Fruit fly (Drosophila melanogaster) whole organism, wandering third instar larva: ENCODE results near the gene Pli.
"Not testable (repeated sequence)": the region's sequence is repeated elsewhere in the genome, so short reads cannot be mapped to it uniquely, and the experiment has no call there.

Experiments used
- CG32264 ChIP-seq: fragments of 200-800 bp; sonication (Bioruptor generic); optimal IDR thresholded peaks from 2 replicates; lab custom pipeline; 2016; ENCODE audit warnings: missing biosample characterization, missing genetic modification characterization
- CG9705 ChIP-seq: fragments of 200-800 bp; sonication (Bioruptor generic); optimal IDR thresholded peaks from 2 replicates; lab custom pipeline; 2018; ENCODE audit warnings: missing biosample characterization, mild to moderate bottlenecking, missing genetic modification characterization
- CrebA ChIP-seq: fragments of 200-800 bp; sonication (Bioruptor generic); optimal IDR thresholded peaks from 2 replicates; lab custom pipeline; 2016; ENCODE audit warnings: missing biosample characterization, mild to moderate bottlenecking, missing genetic modification characterization, borderline replicate concordance
- Dfd ChIP-seq: fragments of >200 bp; optimal IDR thresholded peaks from 2 replicates; lab custom pipeline; 2017; ENCODE audit warnings: missing biosample characterization, missing genetic modification characterization
- Dif ChIP-seq: fragments of 200-275, 200-300 bp; sonication (Bioruptor generic); optimal IDR thresholded peaks from 2 replicates; lab custom pipeline; 2018; ENCODE audit warnings: missing biosample characterization, missing genetic modification characterization; ENCODE audit not compliant: partially characterized antibody
- HLH106 ChIP-seq: fragments of 200-800 bp; optimal IDR thresholded peaks from 3 replicates; lab custom pipeline; 2019; ENCODE audit warnings: missing biosample characterization, mild to moderate bottlenecking, missing genetic modification characterization, moderate library complexity
- Hnf4 ChIP-seq: fragments of 200-800 bp; sonication (Bioruptor generic); optimal IDR thresholded peaks from 2 replicates; lab custom pipeline; 2016; ENCODE audit warnings: missing biosample characterization, mild to moderate bottlenecking, missing genetic modification characterization
- Hr83 ChIP-seq: fragments of 200-300 bp; sonication (Bioruptor generic); optimal IDR thresholded peaks from 2 replicates; lab custom pipeline; 2016; ENCODE audit warnings: missing biosample characterization, mild to moderate bottlenecking, missing genetic modification characterization, moderate library complexity; ENCODE audit not compliant: poor library complexity, severe bottlenecking
- Jra ChIP-seq: sonication (Bioruptor generic); optimal IDR thresholded peaks from 2 replicates; lab custom pipeline; 2016; ENCODE audit warnings: missing biosample characterization, missing genetic modification characterization
- Mio ChIP-seq: sonication (Bioruptor generic); optimal IDR thresholded peaks from 2 replicates; lab custom pipeline; 2016; ENCODE audit warnings: missing biosample characterization, missing genetic modification characterization
- Myc ChIP-seq: fragments of >200 bp; optimal IDR thresholded peaks from 2 replicates; lab custom pipeline; 2017
- N ChIP-seq: fragments of >200 bp; optimal IDR thresholded peaks from 2 replicates; lab custom pipeline; 2018; ENCODE audit warnings: missing biosample characterization, missing external identifiers, missing genetic modification characterization
- OdsH ChIP-seq: fragments of 200-800 bp; sonication (Bioruptor generic); optimal IDR thresholded peaks from 2 replicates; lab custom pipeline; 2016; ENCODE audit warnings: missing biosample characterization, mild to moderate bottlenecking, missing genetic modification characterization
- Rel ChIP-seq, 2 experiments: fragments of 200-800 bp; sonication (Bioruptor generic) in 1 of 2; optimal IDR thresholded peaks; 2 replicates in 1 of 2; 3 replicates in 1 of 2; lab custom pipeline; 2016 to 2019; ENCODE audit warnings: mild to moderate bottlenecking in 2 of 2, missing biosample characterization in 2 of 2, missing genetic modification characterization in 2 of 2, moderate library complexity in 1 of 2
- Sp1 ChIP-seq: fragments of 200-800 bp; sonication (Bioruptor generic); optimal IDR thresholded peaks from 3 replicates; lab custom pipeline; 2019; ENCODE audit warnings: missing biosample characterization, mild to moderate bottlenecking, missing genetic modification characterization, moderate library complexity
- Vsx2 ChIP-seq: fragments of 200-300, 225-300 bp; sonication (Bioruptor generic); optimal IDR thresholded peaks from 2 replicates; lab custom pipeline; 2018; ENCODE audit warnings: missing biosample characterization, missing genetic modification characterization; ENCODE audit not compliant: partially characterized antibody
- br ChIP-seq: fragments of 200-800 bp; sonication (Bioruptor generic); optimal IDR thresholded peaks from 2 replicates; lab custom pipeline; 2016; ENCODE audit warnings: missing biosample characterization, missing genetic modification characterization
- dl ChIP-seq, 2 experiments: fragments of 175-275, 200-275 bp in 1 of 2; fragments of 200-275 bp in 1 of 2; sonication (Bioruptor generic); optimal IDR thresholded peaks; lab custom pipeline; 2018; ENCODE audit warnings: mild to moderate bottlenecking in 2 of 2, missing biosample characterization in 2 of 2, missing genetic modification characterization in 2 of 2, moderate library complexity in 2 of 2; ENCODE audit not compliant: partially characterized antibody in 2 of 2, insufficient read depth in 1 of 2
- dmrt93B ChIP-seq: fragments of 200-800 bp; sonication (Bioruptor generic); optimal IDR thresholded peaks from 2 replicates; lab custom pipeline; 2018; ENCODE audit warnings: missing biosample characterization, mild to moderate bottlenecking, missing genetic modification characterization
- dsf ChIP-seq: sonication (Bioruptor generic); optimal IDR thresholded peaks from 2 replicates; lab custom pipeline; 2016; ENCODE audit warnings: missing biosample characterization, missing genetic modification characterization, borderline replicate concordance
- ey ChIP-seq: fragments of 200-800 bp; sonication (Bioruptor generic); optimal IDR thresholded peaks from 2 replicates; lab custom pipeline; 2016; ENCODE audit warnings: missing biosample characterization, missing genetic modification characterization
- foxo ChIP-seq, 2 experiments: fragments of 200-800 bp; sonication (Bioruptor generic); optimal IDR thresholded peaks; 2 replicates in 1 of 2; 3 replicates in 1 of 2; lab custom pipeline; 2016 to 2017; ENCODE audit warnings: missing biosample characterization in 2 of 2, missing genetic modification characterization in 2 of 2
- fru ChIP-seq: fragments of 200-800 bp; sonication (Bioruptor generic); optimal IDR thresholded peaks from 3 replicates; lab custom pipeline; 2016; ENCODE audit warnings: missing biosample characterization, mild to moderate bottlenecking, missing genetic modification characterization
- h ChIP-seq: fragments of 200-800 bp; sonication (Bioruptor generic); optimal IDR thresholded peaks from 3 replicates; lab custom pipeline; 2016; ENCODE audit warnings: missing biosample characterization, mild to moderate bottlenecking, missing genetic modification characterization
- jim ChIP-seq: fragments of 175-275, 200-325 bp; sonication (Bioruptor generic); optimal IDR thresholded peaks from 2 replicates; lab custom pipeline; 2016; ENCODE audit warnings: missing biosample characterization, mild to moderate bottlenecking, missing genetic modification characterization
- lola ChIP-seq: fragments of >200 bp; optimal IDR thresholded peaks from 2 replicates; lab custom pipeline; 2017; ENCODE audit warnings: missing biosample characterization, missing genetic modification characterization
- psq ChIP-seq: fragments of 200-800 bp; sonication (Bioruptor generic); optimal IDR thresholded peaks from 3 replicates; lab custom pipeline; 2017; ENCODE audit warnings: missing biosample characterization, mild to moderate bottlenecking, missing genetic modification characterization, moderate library complexity
- rgr ChIP-seq: fragments of 200-800 bp; sonication (Bioruptor generic); optimal IDR thresholded peaks from 3 replicates; lab custom pipeline; 2016; ENCODE audit warnings: missing biosample characterization, mild to moderate bottlenecking, missing genetic modification characterization
- sage ChIP-seq: fragments of 200-800 bp; sonication (Bioruptor generic); optimal IDR thresholded peaks from 2 replicates; lab custom pipeline; 2016; ENCODE audit warnings: missing biosample characterization, mild to moderate bottlenecking, missing genetic modification characterization
- sv ChIP-seq: fragments of 200-800 bp; sonication (Bioruptor generic); optimal IDR thresholded peaks from 3 replicates; lab custom pipeline; 2016; ENCODE audit warnings: missing biosample characterization, missing genetic modification characterization
- tai ChIP-seq: sonication (Bioruptor generic); optimal IDR thresholded peaks from 2 replicates; lab custom pipeline; 2016; ENCODE audit warnings: missing biosample characterization, missing genetic modification characterization
- usp ChIP-seq: fragments of >200 bp; optimal IDR thresholded peaks from 2 replicates; lab custom pipeline; 2017; ENCODE audit warnings: missing biosample characterization, missing genetic modification characterization
- woc ChIP-seq: sonication (Bioruptor generic); optimal IDR thresholded peaks from 2 replicates; lab custom pipeline; 2016; ENCODE audit warnings: missing biosample characterization, mild to moderate bottlenecking, missing genetic modification characterization

Pli gene

dm6 chr3R:23859365-23859804 is 30.5 kb downstream of the Pli start:
- TF ChIP-seq br (GFP tag; lab: Kevin White, UChicago) (peak; percentile 72), Sp1 (GFP tag; lab: Kevin White, UChicago) (peak; percentile 40), ey (GFP tag; lab: Kevin White, UChicago) (peak; percentile 66), foxo (GFP tag; optimal IDR thresholded peaks at IDR 0.05; lab: Kevin White, UChicago) (peak in 1 of 2 experiments; percentile 70), Dif (GFP tag; lab: Kevin White, UChicago) (peak; percentile 28), CG9705 (GFP tag; lab: Kevin White, UChicago) (peak; percentile 15), Hnf4 (peak; percentile 83), HLH106 (tag; lab: Kevin White, UChicago) (peak; percentile 26), psq (GFP tag; lab: Kevin White, UChicago) (peak; percentile 52), h (peak; percentile 80), woc (GFP tag; lab: Kevin White, UChicago) (peak; percentile 42), rgr (peak; percentile 67), Hr83 (GFP tag; lab: Kevin White, UChicago) (peak; percentile 63), sv (GFP tag; lab: Kevin White, UChicago) (peak; percentile 42), fru (GFP tag; lab: Kevin White, UChicago) (peak; percentile 75), Rel (tag; optimal IDR thresholded peaks at IDR 0.05; lab: Kevin White, UChicago) (peak; percentile 52), dl (GFP tag; optimal IDR thresholded peaks at IDR 0.05; lab: Kevin White, UChicago; ENCODE audit: insufficient read depth in 1 of 2, partially characterized antibody in 2 of 2) (peak in 1 of 2 experiments; percentile 10), sage (GFP tag; lab: Kevin White, UChicago) (peak; percentile 28), CG32264 (GFP tag; lab: Kevin White, UChicago) (peak; percentile 8), OdsH (GFP tag; lab: Kevin White, UChicago) (peak; percentile 59), dmrt93B (GFP tag; lab: Kevin White, UChicago) (peak; percentile 11)
- not testable (repeated sequence) for TF ChIP-seq Rel (GFP tag; optimal IDR thresholded peaks at IDR 0.05; lab: Kevin White, UChicago)

dm6 chr3R:23849599-23849998 is 40.3 kb downstream of the Pli start:
- TF ChIP-seq jim (no peak), Myc (no peak), br (GFP tag; lab: Kevin White, UChicago) (no peak), rgr (no peak), sage (GFP tag; lab: Kevin White, UChicago) (no peak), dsf (GFP tag; lab: Kevin White, UChicago) (no peak), Jra (GFP tag; lab: Kevin White, UChicago) (no peak), CG9705 (GFP tag; lab: Kevin White, UChicago) (no peak), OdsH (GFP tag; lab: Kevin White, UChicago) (no peak), Dif (GFP tag; lab: Kevin White, UChicago) (no peak), Hr83 (GFP tag; lab: Kevin White, UChicago) (no peak), CrebA (GFP tag; lab: Kevin White, UChicago) (no peak), psq (GFP tag; lab: Kevin White, UChicago) (no peak), Dfd (GFP tag; lab: Kevin White, UChicago) (no peak), ey (GFP tag; lab: Kevin White, UChicago) (no peak), tai (GFP tag; lab: Kevin White, UChicago) (no peak), Mio (GFP tag; lab: Kevin White, UChicago) (no peak), CG32264 (GFP tag; lab: Kevin White, UChicago) (no peak), usp (no peak), N (GFP tag; lab: Kevin White, UChicago) (no peak)

- TF ChIP-seq Vsx2 (no peak), Jra (GFP tag; lab: Kevin White, UChicago) (no peak), HLH106 (tag; lab: Kevin White, UChicago) (no peak), br (GFP tag; lab: Kevin White, UChicago) (no peak), lola (no peak), dmrt93B (GFP tag; lab: Kevin White, UChicago) (no peak), CG9705 (GFP tag; lab: Kevin White, UChicago) (no peak)
These were observed 43.7 kb downstream of the Pli start for dm6 chr3R:23846107-23846506.
